Worm (Caenorhabditis elegans): ENCODE measurements around the gene his-24.
A peak's percentile ranks its signal among the peaks of the same experiment; 100 is the strongest.

DNA sequence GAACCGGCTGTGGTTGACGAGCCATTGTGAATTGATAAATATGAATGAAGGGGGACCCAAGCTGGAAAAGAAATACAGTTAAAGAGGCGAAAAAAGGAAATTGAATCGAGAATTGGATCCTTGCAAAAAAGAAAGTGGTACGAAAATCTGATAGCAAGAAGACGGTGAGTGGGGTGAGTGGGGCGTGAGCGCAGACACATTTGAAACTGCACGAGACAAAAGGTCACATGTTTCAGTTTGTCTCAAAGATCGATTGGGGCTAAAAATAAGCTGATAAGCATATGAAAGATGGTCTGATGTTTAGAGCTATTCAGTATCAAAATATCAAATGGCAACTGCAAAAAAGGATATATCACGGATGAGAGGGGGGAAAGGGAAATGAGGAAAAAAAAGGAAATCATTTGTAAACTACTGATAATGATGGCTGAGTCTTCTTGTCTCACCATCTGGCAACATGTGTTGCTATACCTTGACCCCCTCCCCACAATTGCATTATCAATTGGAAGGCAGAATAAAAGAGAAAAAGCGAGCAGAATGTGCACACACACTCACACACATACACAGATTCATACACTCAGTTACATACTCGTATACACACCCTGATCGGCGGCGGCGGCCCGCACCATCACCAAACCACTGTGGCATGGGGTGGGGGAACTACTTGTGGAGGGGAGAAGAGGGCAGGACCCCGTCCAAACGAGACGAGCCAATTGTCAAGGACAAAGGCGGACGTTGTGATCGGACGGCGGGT, 14.1 kb downstream of the his-24 start, which contains the start of gene M163.1:
- TF ChIP-seq ceh-30 (tag; optimal IDR thresholded peaks at IDR 0.05), result no peak
- peak; percentile 22 for TF ChIP-seq ceh-2 (tag; optimal IDR thresholded peaks at IDR 0.05)
- peak; percentile 22 for TF ChIP-seq eyg-1 (tag; optimal IDR thresholded peaks at IDR 0.05)
- no peak for TF ChIP-seq C08G9.2 (tag; optimal IDR thresholded peaks at IDR 0.05)
- no peak for TF ChIP-seq zip-5 (tag; optimal IDR thresholded peaks at IDR 0.05)
- no peak for TF ChIP-seq ttx-3 (tag; optimal IDR thresholded peaks at IDR 0.05)
- no peak for TF ChIP-seq pha-4 (tag; optimal IDR thresholded peaks at IDR 0.05)
- TF ChIP-seq C38D4.7 (GFP tag; optimal IDR thresholded peaks at IDR 0.05), result no peak
- no peak for TF ChIP-seq lim-6 (tag; optimal IDR thresholded peaks at IDR 0.05)

Data from whole organism, late embryonic.